Fruit fly (Drosophila melanogaster): Measurements from ENCODE around the gene CG12003.

The CG12003 gene

dm6 chr3L:1545693-1546329 lies 19.4 kb upstream of the CG12003 start, which contains the start of the genes CG32313 and Pcyt1 (continued):
- TF ChIP-seq CG10209 (GFP tag; optimal IDR thresholded peaks at IDR 0.05) = no peak
- no peak for TF ChIP-seq unpg (GFP tag; optimal IDR thresholded peaks at IDR 0.05)
- peak; percentile 46 for TF ChIP-seq Ets97D (GFP tag; optimal IDR thresholded peaks at IDR 0.05)
- TF ChIP-seq Usf (GFP tag; optimal IDR thresholded peaks at IDR 0.05) = no peak
- TF ChIP-seq exex (tag; optimal IDR thresholded peaks at IDR 0.05) = no peak
- TF ChIP-seq Ada2b (GFP tag; IDR thresholded peaks at IDR 0.05) = no peak
- peak; percentile 89 for TF ChIP-seq nerfin-2 (GFP tag; IDR thresholded peaks at IDR 0.05; ENCODE audit: partially characterized antibody)
- TF ChIP-seq tin (GFP tag; optimal IDR thresholded peaks at IDR 0.05) = no peak
- TF ChIP-seq CG7556 (GFP tag; optimal IDR thresholded peaks at IDR 0.05) = no peak
- peak; percentile 39 for TF ChIP-seq grau (tag; optimal IDR thresholded peaks at IDR 0.05)
- TF ChIP-seq Optix (GFP tag; IDR thresholded peaks at IDR 0.05) = no peak
- no peak for TF ChIP-seq CG10274 (GFP tag; optimal IDR thresholded peaks at IDR 0.05)
- TF ChIP-seq CG3065 (GFP tag; optimal IDR thresholded peaks at IDR 0.05) = no peak
- no peak for TF ChIP-seq kay (GFP tag; optimal IDR thresholded peaks at IDR 0.05)
- TF ChIP-seq CG10267 (tag; optimal IDR thresholded peaks at IDR 0.05) = peak; percentile 45
- no peak for TF ChIP-seq CG1792 (GFP tag; optimal IDR thresholded peaks at IDR 0.05)
- TF ChIP-seq Hsf (GFP tag; optimal IDR thresholded peaks at IDR 0.05) = no peak
- TF ChIP-seq crp (GFP tag; optimal IDR thresholded peaks at IDR 0.05) = no peak
- peak; percentile 22 for TF ChIP-seq Max (GFP tag; optimal IDR thresholded peaks at IDR 0.05)
- peak; percentile 85 for TF ChIP-seq knrl (GFP tag; IDR thresholded peaks at IDR 0.05; ENCODE audit: partially characterized antibody)
- no peak for TF ChIP-seq GATAe (GFP tag; conservative IDR thresholded peaks at IDR 0.05)
- TF ChIP-seq fd102C (GFP tag; optimal IDR thresholded peaks at IDR 0.05) = no peak
- no peak for TF ChIP-seq CG1233 (GFP tag; optimal IDR thresholded peaks at IDR 0.05)
- TF ChIP-seq NfI (GFP tag; optimal IDR thresholded peaks at IDR 0.05) = peak; percentile 20
- TF ChIP-seq CG10565 (GFP tag; optimal IDR thresholded peaks at IDR 0.05) = no peak
- TF ChIP-seq CG2199 (GFP tag; IDR thresholded peaks at IDR 0.05) = no peak
- peak; percentile 62 for TF ChIP-seq CG12659 (GFP tag; optimal IDR thresholded peaks at IDR 0.05)
- no peak for TF ChIP-seq dysf (GFP tag; IDR thresholded peaks at IDR 0.05)
- peak; percentile 49 for TF ChIP-seq tap (tag; optimal IDR thresholded peaks at IDR 0.05)
- TF ChIP-seq MBD-R2 (GFP tag; IDR thresholded peaks at IDR 0.05) = peak; percentile 45
- no peak for TF ChIP-seq CG10462 (GFP tag; optimal IDR thresholded peaks at IDR 0.05)
- TF ChIP-seq Bdp1 (GFP tag; optimal IDR thresholded peaks at IDR 0.05) = no peak
- TF ChIP-seq ham (GFP tag; IDR thresholded peaks at IDR 0.05) = no peak
- TF ChIP-seq Dref (GFP tag; IDR thresholded peaks at IDR 0.05) = peak; percentile 97
- peak; percentile 63 for TF ChIP-seq CG17912 (GFP tag; optimal IDR thresholded peaks at IDR 0.05)
- TF ChIP-seq cad (GFP tag; optimal IDR thresholded peaks at IDR 0.05) = no peak
- peak; percentile 18 for TF ChIP-seq ems (GFP tag; optimal IDR thresholded peaks at IDR 0.05)
- peak; percentile 93 for TF ChIP-seq Opbp (GFP tag; IDR thresholded peaks at IDR 0.05; ENCODE audit: partially characterized antibody)
- no peak for TF ChIP-seq CG13123 (GFP tag; optimal IDR thresholded peaks at IDR 0.05)
- peak; percentile 33 for TF ChIP-seq jumu (GFP tag; optimal IDR thresholded peaks at IDR 0.05)
- peak; percentile 99 for TF ChIP-seq CG11560 (tag; IDR thresholded peaks at IDR 0.05)
- TF ChIP-seq sr (GFP tag; IDR thresholded peaks at IDR 0.05) = no peak
- TF ChIP-seq Dbx (GFP tag; IDR thresholded peaks at IDR 0.05) = peak; percentile 63; the same call in 2 of the 3 replicates
- no peak for TF ChIP-seq Awh (GFP tag; IDR thresholded peaks at IDR 0.05)
- TF ChIP-seq CG4617 (GFP tag; optimal IDR thresholded peaks at IDR 0.05; ENCODE audit: borderline replicate concordance) = peak; percentile 68
- no peak for TF ChIP-seq onecut (GFP tag; IDR thresholded peaks at IDR 0.05)
- no peak for TF ChIP-seq CTCF (GFP tag; optimal IDR thresholded peaks at IDR 0.05)
- peak; percentile 86 for TF ChIP-seq wek (GFP tag; optimal IDR thresholded peaks at IDR 0.05)
- peak; percentile 58 for TF ChIP-seq Dek (tag; optimal IDR thresholded peaks at IDR 0.05)
- TF ChIP-seq Lhr (GFP tag; optimal IDR thresholded peaks at IDR 0.05) = peak; percentile 62
- TF ChIP-seq HHEX (GFP tag; optimal IDR thresholded peaks at IDR 0.05) = no peak

All from whole organism, embryonic.